Fruit fly (Drosophila melanogaster) whole organism, adult: ENCODE data around the gene TfIIA-S.

Source experiments
- CG11617 ChIP-seq: fragments of 200-800 bp; sonication (Bioruptor generic); optimal IDR thresholded peaks from 2 replicates; lab custom pipeline; 2017; ENCODE audit warnings: mild to moderate bottlenecking, missing biosample characterization, missing genetic modification reagents, missing genetic modification characterization
- CG12768 ChIP-seq: fragments of 200-800 bp; sonication (Bioruptor generic); optimal IDR thresholded peaks from 2 replicates; lab custom pipeline; 2017; ENCODE audit warnings: missing biosample characterization, missing genetic modification characterization, mild to moderate bottlenecking, moderate library complexity, missing genetic modification reagents
- CG14711 ChIP-seq: fragments of 200-800 bp; sonication (Bioruptor generic); optimal IDR thresholded peaks from 2 replicates; lab custom pipeline; 2018; ENCODE audit warnings: missing biosample characterization, mild to moderate bottlenecking, missing genetic modification characterization, moderate library complexity
- CG1620 ChIP-seq: fragments of 200-800 bp; sonication (Bioruptor generic); optimal IDR thresholded peaks from 2 replicates; lab custom pipeline; 2016; ENCODE audit warnings: missing biosample characterization, missing genetic modification characterization
- CG33017 ChIP-seq: fragments of 200-800 bp; sonication (Bioruptor generic); optimal IDR thresholded peaks from 2 replicates; lab custom pipeline; 2018; ENCODE audit warnings: missing biosample characterization, mild to moderate bottlenecking, missing genetic modification characterization, moderate library complexity
- CG5204 ChIP-seq: fragments of 200-800 bp; sonication (Bioruptor generic); optimal IDR thresholded peaks from 2 replicates; lab custom pipeline; 2016; ENCODE audit warnings: missing biosample characterization, missing genetic modification characterization
- CG7045 ChIP-seq: fragments of 200-800 bp; sonication (Bioruptor generic); optimal IDR thresholded peaks from 2 replicates; lab custom pipeline; 2017; ENCODE audit warnings: missing biosample characterization, mild to moderate bottlenecking, missing genetic modification characterization
- CG7101 ChIP-seq: fragments of 200-800 bp; sonication (Bioruptor generic); optimal IDR thresholded peaks from 2 replicates; lab custom pipeline; 2018; ENCODE audit warnings: missing biosample characterization, mild to moderate bottlenecking, missing genetic modification characterization, moderate library complexity
- Clk ChIP-seq: fragments of 200-800 bp; sonication (Bioruptor generic); optimal IDR thresholded peaks from 2 replicates; lab custom pipeline; 2017; ENCODE audit warnings: missing biosample characterization, missing genetic modification characterization
- Crg-1 ChIP-seq: fragments of 200-800 bp; sonication (Bioruptor generic); optimal IDR thresholded peaks from 2 replicates; lab custom pipeline; 2016; ENCODE audit warnings: missing biosample characterization, missing genetic modification characterization
- Hr96 ChIP-seq: fragments of 200-800 bp; sonication (Bioruptor generic); optimal IDR thresholded peaks from 2 replicates; lab custom pipeline; 2016; ENCODE audit warnings: missing biosample characterization, missing genetic modification characterization
- Mnt ChIP-seq: fragments of 200-800 bp; sonication (Bioruptor generic); optimal IDR thresholded peaks from 2 replicates; lab custom pipeline; 2016; ENCODE audit warnings: missing biosample characterization, mild to moderate bottlenecking, missing genetic modification characterization
- bab1 ChIP-seq: fragments of 200-800 bp; sonication (Bioruptor generic); optimal IDR thresholded peaks from 3 replicates; lab custom pipeline; 2019; ENCODE audit warnings: missing biosample characterization, mild to moderate bottlenecking, missing genetic modification characterization, moderate library complexity
- cic ChIP-seq: fragments of 200-800 bp; sonication (Bioruptor generic); optimal IDR thresholded peaks from 2 replicates; lab custom pipeline; 2017; ENCODE audit warnings: missing biosample characterization, mild to moderate bottlenecking, missing genetic modification characterization, moderate library complexity
- cnc ChIP-seq, 2 experiments: fragments of >200 bp; optimal IDR thresholded peaks; 2 replicates each; lab custom pipeline; 2017
- kay ChIP-seq: fragments of 200-800 bp; sonication (Bioruptor generic); peaks from one replicate; lab custom pipeline; 2016; ENCODE audit warnings: missing biosample characterization, missing genetic modification characterization, borderline replicate concordance
- ovo ChIP-seq: fragments of 200-800 bp; sonication (Bioruptor generic); optimal IDR thresholded peaks from 2 replicates; lab custom pipeline; 2016; ENCODE audit warnings: missing biosample characterization, missing genetic modification characterization
- pad ChIP-seq: fragments of 200-800 bp; sonication (Bioruptor generic); optimal IDR thresholded peaks from 3 replicates; lab custom pipeline; 2017; ENCODE audit warnings: missing biosample characterization, missing genetic modification characterization, mild to moderate bottlenecking, moderate library complexity, missing genetic modification reagents
- tj ChIP-seq: fragments of 200-800 bp; sonication (Bioruptor generic); optimal IDR thresholded peaks from 3 replicates; lab custom pipeline; 2017; ENCODE audit warnings: missing biosample characterization, mild to moderate bottlenecking, missing genetic modification characterization, moderate library complexity
- toe ChIP-seq: fragments of 200-800 bp; sonication (Bioruptor generic); optimal IDR thresholded peaks from 2 replicates; lab custom pipeline; 2016; ENCODE audit warnings: missing biosample characterization, missing genetic modification characterization

Gene TfIIA-S

dm6 chr3R:23890886-23891285 lies at the start of gene TfIIA-S:
TSS of gene TfIIA-S (minus strand) at chr3R:23891060.
- peak; percentile 84 for TF ChIP-seq bab1
- TF ChIP-seq CG5204: peak; percentile 64
- peak; percentile 59 for TF ChIP-seq CG14711 (tag; lab: Kevin White, UChicago)
- peak; percentile 2 for TF ChIP-seq CG11617
- peak; percentile 61 for TF ChIP-seq tj
- TF ChIP-seq Mnt (GFP tag; lab: Kevin White, UChicago): peak; percentile 80
- peak; percentile 86 for TF ChIP-seq pad (GFP tag; lab: Kevin White, UChicago)
- peak; percentile 96 for TF ChIP-seq CG1620 (GFP tag; lab: Kevin White, UChicago)
- peak; percentile 32 for TF ChIP-seq cic (GFP tag; lab: Kevin White, UChicago)
- no peak for TF ChIP-seq cnc (optimal IDR thresholded peaks at IDR 0.05; lab: Kevin White, UChicago)
- no peak for TF ChIP-seq kay (GFP tag; lab: Kevin White, UChicago)
- TF ChIP-seq toe: peak; percentile 76
- peak; percentile 67 for TF ChIP-seq CG7045
- peak; percentile 86 for TF ChIP-seq CG7101 (tag; lab: Kevin White, UChicago)
- TF ChIP-seq Clk (GFP tag; lab: Kevin White, UChicago): peak; percentile 75
- TF ChIP-seq ovo (GFP tag; lab: Kevin White, UChicago): peak; percentile 82
- TF ChIP-seq Crg-1: peak; percentile 95
- peak; percentile 83 for TF ChIP-seq CG12768 (GFP tag; lab: Kevin White, UChicago)
- peak; percentile 78 for TF ChIP-seq Hr96 (GFP tag; lab: Kevin White, UChicago)
- peak; percentile 53 for TF ChIP-seq CG33017 (tag; lab: Kevin White, UChicago)

dm6 chr3R:23939921-23940839 lies 49.3 kb upstream of the TfIIA-S start:
- TF ChIP-seq Hr96 (GFP tag; lab: Kevin White, UChicago) (peak; percentile 57), pad (GFP tag; lab: Kevin White, UChicago) (peak; percentile 81), Mnt (GFP tag; lab: Kevin White, UChicago) (peak; percentile 87), kay (GFP tag; lab: Kevin White, UChicago) (peak; percentile 99), Clk (GFP tag; lab: Kevin White, UChicago) (peak; percentile 91), toe (no peak), bab1 (no peak), cnc (optimal IDR thresholded peaks at IDR 0.05; lab: Kevin White, UChicago) (no peak), tj (no peak), CG1620 (GFP tag; lab: Kevin White, UChicago) (peak; percentile 85), CG14711 (tag; lab: Kevin White, UChicago) (peak; percentile 78), cic (GFP tag; lab: Kevin White, UChicago) (peak; percentile 98), CG33017 (tag; lab: Kevin White, UChicago) (peak; percentile 86), Crg-1 (peak; percentile 97), CG11617 (peak; percentile 83), ovo (GFP tag; lab: Kevin White, UChicago) (peak; percentile 98), CG5204 (no peak), CG7101 (tag; lab: Kevin White, UChicago) (peak; percentile 92), CG7045 (peak; percentile 94), CG12768 (GFP tag; lab: Kevin White, UChicago) (peak; percentile 97)

- no peak for TF ChIP-seq ovo (GFP tag; lab: Kevin White, UChicago)
- TF ChIP-seq CG1620 (GFP tag; lab: Kevin White, UChicago): no peak
- TF ChIP-seq tj: no peak
- TF ChIP-seq cnc (optimal IDR thresholded peaks at IDR 0.05; lab: Kevin White, UChicago): no peak
- TF ChIP-seq Crg-1: no peak
- TF ChIP-seq CG14711 (tag; lab: Kevin White, UChicago): no peak
- no peak for TF ChIP-seq CG7101 (tag; lab: Kevin White, UChicago)
- TF ChIP-seq CG33017 (tag; lab: Kevin White, UChicago): peak; percentile 65
- peak; percentile 37 for TF ChIP-seq Mnt (GFP tag; lab: Kevin White, UChicago)
- TF ChIP-seq CG11617: peak; percentile 54
- no peak for TF ChIP-seq kay (GFP tag; lab: Kevin White, UChicago)
- TF ChIP-seq pad (GFP tag; lab: Kevin White, UChicago): peak; percentile 54
- TF ChIP-seq bab1: no peak
- no peak for TF ChIP-seq CG5204
- no peak for TF ChIP-seq Hr96 (GFP tag; lab: Kevin White, UChicago)
- TF ChIP-seq Clk (GFP tag; lab: Kevin White, UChicago): no peak
- TF ChIP-seq cic (GFP tag; lab: Kevin White, UChicago): peak; percentile 63
- no peak for TF ChIP-seq toe
- TF ChIP-seq CG12768 (GFP tag; lab: Kevin White, UChicago): peak; percentile 52
- TF ChIP-seq CG7045: peak; percentile 29
Observed at dm6 chr3R:23938564-23939122, 47.8 kb upstream of the TfIIA-S start.

dm6 chr3R:23933684-23934575 lies 43.1 kb upstream of the TfIIA-S start, which contains the start of gene CG5854:
TSS of gene CG5854 (plus strand) at chr3R:23933912.
- TF ChIP-seq Clk (GFP tag; lab: Kevin White, UChicago) (no peak), Hr96 (GFP tag; lab: Kevin White, UChicago) (no peak), kay (GFP tag; lab: Kevin White, UChicago) (no peak), CG11617 (peak; percentile 58), tj (peak; percentile 19), CG33017 (tag; lab: Kevin White, UChicago) (peak; percentile 86), CG12768 (GFP tag; lab: Kevin White, UChicago) (peak; percentile 28), pad (GFP tag; lab: Kevin White, UChicago) (peak; percentile 32), bab1 (peak; percentile 63), toe (no peak), CG1620 (GFP tag; lab: Kevin White, UChicago) (no peak), CG7045 (peak; percentile 25), ovo (GFP tag; lab: Kevin White, UChicago) (no peak), CG7101 (tag; lab: Kevin White, UChicago) (peak; percentile 71), cnc (optimal IDR thresholded peaks at IDR 0.05; lab: Kevin White, UChicago) (no peak), Crg-1 (peak; percentile 30), CG14711 (tag; lab: Kevin White, UChicago) (peak; percentile 75), Mnt (GFP tag; lab: Kevin White, UChicago) (peak; percentile 60), CG5204 (no peak), cic (GFP tag; lab: Kevin White, UChicago) (peak; percentile 61)
